Worm (Caenorhabditis elegans) whole organism, L1 larva: ENCODE results near the gene F58A6.2.

Experiments used
- nhr-12 ChIP-seq: sonication (generic microtip); optimal IDR thresholded peaks from 2 replicates; lab custom pipeline; 2017; ENCODE audit warnings: missing biosample characterization, missing genetic modification characterization
- nhr-76 ChIP-seq: sonication (generic microtip); optimal IDR thresholded peaks from 2 replicates; lab custom pipeline; 2017; ENCODE audit warnings: missing biosample characterization, missing genetic modification characterization
- tbx-2 ChIP-seq: sonication (generic microtip); optimal IDR thresholded peaks from 2 replicates; lab custom pipeline; 2016; ENCODE audit warnings: missing genetic modification characterization, missing compliant biosample characterization

DNA sequence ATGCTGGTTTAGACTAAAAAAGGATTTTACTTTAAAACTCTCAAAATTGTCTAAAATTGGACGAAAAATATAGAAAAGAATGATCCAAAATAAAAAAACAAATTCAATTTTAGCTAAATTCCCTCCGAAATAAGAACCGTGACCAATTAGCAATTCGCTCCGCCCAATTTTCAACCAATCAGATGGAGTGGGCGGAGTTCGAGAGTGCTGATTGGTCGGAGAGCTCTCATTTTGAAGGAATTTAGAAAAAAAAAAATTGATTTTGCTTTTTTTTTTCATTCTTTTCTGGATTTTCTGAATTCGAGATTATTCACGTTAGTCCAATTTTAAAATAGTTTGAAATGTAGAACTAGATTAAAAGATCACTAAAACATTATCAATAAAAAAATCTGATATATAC lies 37.5 kb upstream of the F58A6.2 start:
- TF ChIP-seq tbx-2, result no peak
- no peak for TF ChIP-seq nhr-12 (tag; lab: Kevin White, UChicago)
- TF ChIP-seq nhr-76 (tag; lab: Kevin White, UChicago), result no peak
